Worm (Caenorhabditis elegans) whole organism, mixed stage, embryonic: ENCODE data around the gene F10E7.1.

ENCODE experiments used
- M03D4.4 ChIP-seq: sonication (generic microtip); optimal IDR thresholded peaks from 2 replicates; lab custom pipeline; 2017; ENCODE audit warnings: mild to moderate bottlenecking, missing genetic modification characterization, missing compliant biosample characterization
- bed-3 ChIP-seq: fragments of 200-800 bp; sonication (Bioruptor generic); optimal IDR thresholded peaks from 3 replicates; lab custom pipeline; 2018; ENCODE audit warnings: mild to moderate bottlenecking, missing genetic modification characterization, moderate library complexity, missing compliant biosample characterization
- blmp-1 ChIP-seq: fragments of 150-350 bp; optimal IDR thresholded peaks from 2 replicates; lab custom pipeline; 2014; ENCODE audit warnings: missing biosample characterization, missing genetic modification characterization
- ceh-39 ChIP-seq: fragments of 150-350 bp; optimal IDR thresholded peaks from 2 replicates; lab custom pipeline; 2014; ENCODE audit warnings: missing biosample characterization, missing genetic modification characterization
- ceh-43 ChIP-seq: fragments of 200-800 bp; sonication (Bioruptor generic); optimal IDR thresholded peaks from 2 replicates; lab custom pipeline; 2018; ENCODE audit warnings: mild to moderate bottlenecking, missing genetic modification characterization, moderate library complexity, missing compliant biosample characterization
- ceh-83 ChIP-seq: fragments of 200-800 bp; sonication (Bioruptor generic); optimal IDR thresholded peaks from 2 replicates; lab custom pipeline; 2018; ENCODE audit warnings: mild to moderate bottlenecking, missing genetic modification characterization, missing compliant biosample characterization
- ces-1 ChIP-seq: fragments of 150-350 bp; optimal IDR thresholded peaks from 2 replicates; lab custom pipeline; 2014; ENCODE audit warnings: missing biosample characterization, missing genetic modification reagents, missing genetic modification characterization
- cnd-1 ChIP-seq: fragments of 200-800 bp; sonication (Bioruptor generic); optimal IDR thresholded peaks from 2 replicates; lab custom pipeline; 2018; ENCODE audit warnings: mild to moderate bottlenecking, missing genetic modification characterization, missing compliant biosample characterization
- drap-1 ChIP-seq: fragments of 200-800 bp; sonication (Bioruptor generic); optimal IDR thresholded peaks from 3 replicates; lab custom pipeline; 2018; ENCODE audit warnings: mild to moderate bottlenecking, missing genetic modification characterization, missing compliant biosample characterization
- elt-1 ChIP-seq: sonication (generic microtip); optimal IDR thresholded peaks from 2 replicates; lab custom pipeline; 2017; ENCODE audit warnings: missing genetic modification characterization, mild to moderate bottlenecking, missing compliant biosample characterization, antibody characterized with exemption, moderate library complexity, borderline replicate concordance; ENCODE audit not compliant: insufficient read depth
- elt-3 ChIP-seq: fragments of 150-350 bp; optimal IDR thresholded peaks from 2 replicates; lab custom pipeline; 2014; ENCODE audit warnings: missing biosample characterization, missing genetic modification characterization
- flh-1 ChIP-seq: fragments of 200-800 bp; sonication (Bioruptor generic); optimal IDR thresholded peaks from 2 replicates; lab custom pipeline; 2018; ENCODE audit warnings: mild to moderate bottlenecking, missing genetic modification characterization, moderate library complexity, missing compliant biosample characterization
- ham-2 ChIP-seq: fragments of 200-800 bp; sonication (Bioruptor generic); optimal IDR thresholded peaks from 2 replicates; lab custom pipeline; 2018; ENCODE audit warnings: mild to moderate bottlenecking, missing genetic modification characterization, missing compliant biosample characterization
- hlh-1 ChIP-seq: fragments of 150-350 bp; optimal IDR thresholded peaks from 2 replicates; lab custom pipeline; 2014; ENCODE audit warnings: missing biosample characterization, missing genetic modification reagents, missing genetic modification characterization
- lin-13 ChIP-seq: fragments of 150-350 bp; optimal IDR thresholded peaks from 2 replicates; lab custom pipeline; 2014; ENCODE audit warnings: missing biosample characterization, missing genetic modification characterization
- lsy-2 ChIP-seq: fragments of 150-350 bp; optimal IDR thresholded peaks from 2 replicates; lab custom pipeline; 2014; ENCODE audit warnings: missing biosample characterization, missing genetic modification characterization
- mab-5 ChIP-seq: fragments of 150-350 bp; optimal IDR thresholded peaks from 2 replicates; lab custom pipeline; 2014; ENCODE audit warnings: missing biosample characterization, missing genetic modification characterization
- mep-1 ChIP-seq: fragments of 150-350 bp; optimal IDR thresholded peaks from 2 replicates; lab custom pipeline; 2017; ENCODE audit warnings: missing biosample characterization, missing genetic modification reagents, missing genetic modification characterization, inconsistent platforms
- mls-2 ChIP-seq: sonication (generic microtip); optimal IDR thresholded peaks from 2 replicates; lab custom pipeline; 2016; ENCODE audit warnings: mild to moderate bottlenecking, missing genetic modification characterization, moderate library complexity, missing compliant biosample characterization
- nhr-12 ChIP-seq: fragments of 150-350 bp; optimal IDR thresholded peaks from 2 replicates; lab custom pipeline; 2014; ENCODE audit warnings: missing biosample characterization, missing genetic modification characterization
- nhr-2 ChIP-seq: fragments of 150-350 bp; optimal IDR thresholded peaks from 2 replicates; lab custom pipeline; 2014; ENCODE audit warnings: missing biosample characterization, missing genetic modification characterization
- nhr-237 ChIP-seq: fragments of 150-350 bp; optimal IDR thresholded peaks from 2 replicates; lab custom pipeline; 2014; ENCODE audit warnings: missing biosample characterization, missing genetic modification characterization
- nhr-28 ChIP-seq: fragments of 150-350 bp; optimal IDR thresholded peaks from 2 replicates; lab custom pipeline; 2014; ENCODE audit warnings: missing biosample characterization, missing genetic modification characterization
- nhr-76 ChIP-seq: sonication (generic microtip); optimal IDR thresholded peaks from 2 replicates; lab custom pipeline; 2017; ENCODE audit warnings: missing biosample characterization, missing genetic modification characterization
- pha-4 ChIP-seq: fragments of 150-350 bp; optimal IDR thresholded peaks from 2 replicates; lab custom pipeline; 2018; ENCODE audit warnings: missing biosample characterization, missing genetic modification reagents, missing genetic modification characterization
- sem-2 ChIP-seq: fragments of 200-800 bp; sonication (Bioruptor generic); optimal IDR thresholded peaks from 2 replicates; lab custom pipeline; 2018; ENCODE audit warnings: mild to moderate bottlenecking, missing genetic modification characterization, missing compliant biosample characterization
- snpc-4 ChIP-seq: fragments of 150-350 bp; optimal IDR thresholded peaks from 2 replicates; lab custom pipeline; 2014; ENCODE audit warnings: missing biosample characterization, missing genetic modification characterization
- sptf-1 ChIP-seq: sonication (generic microtip); optimal IDR thresholded peaks from 2 replicates; lab custom pipeline; 2017; ENCODE audit warnings: mild to moderate bottlenecking, missing genetic modification characterization, moderate library complexity, missing compliant biosample characterization
- tbx-8 ChIP-seq: fragments of 200-800 bp; sonication (Bioruptor generic); optimal IDR thresholded peaks from 2 replicates; lab custom pipeline; 2018; ENCODE audit warnings: mild to moderate bottlenecking, missing genetic modification characterization, moderate library complexity, missing compliant biosample characterization
- unc-120 ChIP-seq: sonication (generic microtip); optimal IDR thresholded peaks from 2 replicates; lab custom pipeline; 2017; ENCODE audit warnings: missing genetic modification characterization, missing compliant biosample characterization; ENCODE audit not compliant: poor library complexity, severe bottlenecking
- unc-39 ChIP-seq: fragments of 150-350 bp; optimal IDR thresholded peaks from 2 replicates; lab custom pipeline; 2014; ENCODE audit warnings: missing biosample characterization, missing genetic modification characterization
- unc-62 ChIP-seq: fragments of 150-350 bp; optimal IDR thresholded peaks from 2 replicates; lab custom pipeline; 2014; ENCODE audit warnings: missing biosample characterization, missing genetic modification reagents, missing genetic modification characterization

F10E7.1 gene

ce11 chrII:7103111-7103510 is 23.4 kb upstream of the F10E7.1 start:
- no peak for TF ChIP-seq mab-5 (tag; lab: Kevin White, UChicago)
- TF ChIP-seq tbx-8 (GFP tag; lab: Kevin White, UChicago), result no peak
- no peak for TF ChIP-seq lsy-2 (tag; lab: Kevin White, UChicago)
- no peak for TF ChIP-seq cnd-1 (tag; lab: Kevin White, UChicago)
- no peak for TF ChIP-seq nhr-28 (tag; lab: Kevin White, UChicago)
- TF ChIP-seq ceh-43 (GFP tag; lab: Kevin White, UChicago), result no peak
- no peak for TF ChIP-seq blmp-1 (tag; lab: Kevin White, UChicago)
- no peak for TF ChIP-seq elt-3 (tag; lab: Kevin White, UChicago)

DNA sequence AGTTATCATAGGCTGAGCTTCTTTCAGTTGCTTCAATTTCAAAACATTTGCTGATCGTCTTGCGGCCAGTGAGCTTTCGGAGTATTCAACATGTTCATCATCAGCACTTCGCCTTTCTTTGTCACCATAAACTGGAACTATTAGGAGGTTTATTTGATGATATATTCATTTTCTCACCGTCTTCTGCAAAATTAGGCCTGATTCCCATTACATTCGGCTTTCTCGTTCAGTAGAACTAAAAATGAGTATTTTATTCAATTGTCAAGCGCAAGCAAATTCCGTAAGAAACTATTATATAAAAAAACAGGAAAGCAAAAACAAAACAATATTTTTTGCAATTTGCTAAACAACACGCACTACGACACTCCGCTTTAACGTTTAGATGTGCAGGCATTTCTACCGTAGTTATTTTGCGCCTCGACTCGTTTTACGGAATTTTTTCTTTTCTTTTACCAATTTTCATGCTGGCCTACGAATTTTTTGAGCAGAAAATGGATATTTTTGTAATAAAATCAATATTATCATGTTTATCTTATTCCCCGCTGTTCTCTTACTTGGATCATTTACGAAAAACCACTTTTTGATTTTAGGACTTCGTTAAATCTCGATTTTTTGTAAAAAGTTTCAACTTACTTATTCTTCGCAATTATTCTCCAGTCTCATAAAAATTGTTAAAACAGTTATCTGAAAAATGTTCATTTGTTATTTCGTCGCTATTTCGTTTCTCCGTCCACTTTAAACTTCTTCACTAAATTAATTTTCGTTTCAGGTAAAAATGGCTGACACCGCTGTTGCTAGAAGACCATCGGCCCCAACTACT is 21.6 kb upstream of the F10E7.1 start, which contains the start of the genes farl-11 and rpl-33:
farl-11 (minus strand) TSS at position 242 of the 820 bp plus-strand sequence.
rpl-33 (plus strand) TSS at position 770 of the 820 bp plus-strand sequence.
- TF ChIP-seq mls-2 (tag; lab: Kevin White, UChicago) (peak; percentile 5), hlh-1 (tag; lab: Kevin White, UChicago) (peak; percentile 61), sptf-1 (tag; lab: Kevin White, UChicago) (peak; percentile 33), unc-120 (peak; percentile 4), blmp-1 (tag; lab: Kevin White, UChicago) (no peak), flh-1 (no peak), sem-2 (GFP tag; lab: Kevin White, UChicago) (no peak), cnd-1 (tag; lab: Kevin White, UChicago) (no peak), mep-1 (tag; lab: Kevin White, UChicago) (peak; percentile 88), unc-62 (GFP tag; lab: Kevin White, UChicago) (peak; percentile 73), tbx-8 (GFP tag; lab: Kevin White, UChicago) (no peak), ceh-39 (peak; percentile 79), lin-13 (peak; percentile 63), pha-4 (peak; percentile 81), elt-1 (no peak), mab-5 (tag; lab: Kevin White, UChicago) (peak; percentile 41), snpc-4 (tag; lab: Kevin White, UChicago) (no peak), unc-39 (tag; lab: Kevin White, UChicago) (no peak), ceh-43 (GFP tag; lab: Kevin White, UChicago) (no peak), bed-3 (no peak), nhr-76 (tag; lab: Kevin White, UChicago) (no peak), lsy-2 (tag; lab: Kevin White, UChicago) (peak; percentile 98), nhr-28 (tag; lab: Kevin White, UChicago) (no peak), nhr-12 (tag; lab: Kevin White, UChicago) (no peak), drap-1 (GFP tag; lab: Kevin White, UChicago) (no peak), ces-1 (GFP tag; lab: Kevin White, UChicago) (peak; percentile 76), ceh-83 (GFP tag; lab: Kevin White, UChicago) (no peak), ham-2 (GFP tag; lab: Kevin White, UChicago) (no peak), M03D4.4 (tag; lab: Kevin White, UChicago) (no peak), nhr-237 (tag; lab: Kevin White, UChicago) (peak; percentile 92)
- TF ChIP-seq, all 35 proteins: peak for 13

DNA sequence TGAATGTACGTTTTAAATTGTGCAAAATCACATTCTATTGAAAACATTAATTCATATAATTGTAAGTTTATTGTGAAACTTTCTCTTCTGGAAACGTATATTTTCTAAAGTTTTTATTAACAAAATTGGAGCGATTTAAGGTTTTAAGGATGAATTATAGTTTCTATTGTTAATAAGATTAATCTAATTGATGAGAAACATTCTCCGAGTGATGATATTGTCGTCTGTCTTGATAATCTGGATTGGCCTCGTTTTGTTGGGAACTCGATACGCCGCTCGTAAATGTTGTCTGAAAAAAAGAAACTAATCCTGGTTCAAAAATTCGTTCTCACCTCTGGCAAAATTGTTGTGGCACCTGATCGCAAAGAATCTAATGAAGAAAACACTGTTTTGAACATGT is 20.2 kb upstream of the F10E7.1 start:
- no peak for TF ChIP-seq nhr-2 (tag; lab: Kevin White, UChicago)

ce11 chrII:7109956-7110355 is 16.6 kb upstream of the F10E7.1 start, which contains the start of gene F10E7.9:
Gene F10E7.9 (minus strand): TSS chrII:7110056.
- TF ChIP-seq elt-1, result no peak
- no peak for TF ChIP-seq drap-1 (GFP tag; lab: Kevin White, UChicago)
- no peak for TF ChIP-seq ceh-43 (GFP tag; lab: Kevin White, UChicago)
